Worm (Caenorhabditis elegans) whole organism, dauer: Measurements from ENCODE around the gene nhr-43.

Experiments used
- unc-62 ChIP-seq: sonication (generic microtip); optimal IDR thresholded peaks from 2 replicates; lab custom pipeline; 2017; ENCODE audit warnings: missing biosample characterization, missing genetic modification reagents, missing genetic modification characterization

nhr-43 gene

DNA sequence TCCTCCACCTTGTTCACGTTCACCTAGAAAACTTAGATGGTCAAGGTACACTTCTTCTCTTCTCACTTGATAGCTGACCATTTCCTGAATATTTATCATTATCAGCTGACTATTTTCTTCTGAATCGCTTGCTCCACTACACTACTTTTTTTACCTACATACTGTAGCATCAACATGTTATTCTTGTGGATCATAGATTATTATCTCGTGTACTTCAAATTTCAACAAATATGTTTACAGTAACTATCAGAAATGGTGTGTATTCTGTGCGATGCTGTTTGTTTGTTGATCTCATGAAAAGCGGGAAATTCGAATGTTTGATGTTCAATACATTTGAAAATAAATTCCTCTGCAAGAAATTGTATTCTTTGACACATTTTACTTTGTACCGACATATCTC is 17.5 kb downstream of the nhr-43 start, which contains the start of gene ZK822.10:
Gene ZK822.10 (plus strand): TSS at position 231 of the 400 bp plus-strand sequence.
- TF ChIP-seq unc-62 (GFP tag; lab: Kevin White, UChicago) = no peak

DNA sequence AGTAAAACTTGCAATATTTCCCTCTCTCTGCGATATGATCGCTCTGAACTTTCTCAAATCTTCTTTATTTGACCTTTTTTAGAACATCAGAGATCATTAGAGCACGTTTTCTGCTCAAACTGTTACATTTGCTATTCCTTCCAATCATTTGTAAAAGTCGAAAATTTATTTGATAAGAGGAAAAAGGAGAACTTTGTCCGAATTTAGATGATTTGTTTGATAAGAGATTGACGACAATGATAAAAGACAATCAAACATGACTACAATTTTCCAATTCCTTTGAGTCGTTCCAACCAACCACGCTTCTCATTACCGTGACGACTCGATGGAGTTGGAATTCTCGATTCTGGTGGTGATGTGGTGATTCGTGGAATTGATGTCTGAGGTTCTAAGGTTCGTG is 18.5 kb downstream of the nhr-43 start:
- TF ChIP-seq unc-62 (GFP tag; lab: Kevin White, UChicago) = no peak

DNA sequence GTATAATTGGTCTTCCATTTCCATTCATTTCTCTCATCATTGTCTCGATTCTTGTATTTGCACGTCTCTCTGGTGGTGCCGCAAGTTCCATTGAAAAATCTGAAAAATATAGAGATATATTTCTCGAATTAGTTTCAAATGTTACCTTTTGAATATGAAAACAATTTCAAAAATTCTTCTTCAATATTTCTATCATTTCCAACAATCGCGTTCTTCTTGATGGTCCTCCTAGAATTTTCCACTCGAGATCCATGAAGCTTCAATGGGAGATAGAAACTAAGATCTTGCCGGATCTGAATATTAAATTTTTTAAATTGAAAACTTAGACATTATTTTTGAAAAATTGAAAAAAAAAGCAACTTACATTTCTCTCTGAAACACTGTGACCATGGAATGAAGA is 19.7 kb downstream of the nhr-43 start:
- no peak for TF ChIP-seq unc-62 (GFP tag; lab: Kevin White, UChicago)

DNA sequence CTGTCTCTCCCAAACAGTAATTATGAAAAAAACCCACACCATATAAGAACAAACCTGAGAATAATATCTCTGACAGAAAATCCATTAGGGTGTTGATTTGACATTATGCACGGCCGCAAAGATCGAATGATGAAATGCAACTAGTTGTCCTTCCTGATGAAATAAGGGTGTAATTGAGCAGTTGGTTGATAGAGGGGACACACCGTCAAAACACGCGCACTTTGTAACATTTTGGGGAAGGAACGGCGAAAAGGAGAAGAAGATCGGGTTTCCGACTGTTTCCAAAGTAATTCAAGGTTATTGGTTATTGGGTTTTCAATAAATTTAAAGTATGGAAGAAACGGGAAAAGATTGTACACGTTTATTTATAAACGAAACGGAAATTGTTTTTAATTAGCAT is 22.6 kb downstream of the nhr-43 start, which contains the start of gene ZK822.1:
Gene ZK822.1 (minus strand): TSS at position 121 of the 400 bp plus-strand sequence.
- TF ChIP-seq unc-62 (GFP tag; lab: Kevin White, UChicago) = no peak

ce11 chrIV:11923074-11923473 is 23.7 kb downstream of the nhr-43 start, which contains the start of gene srlf-31:
Gene srlf-31 (minus strand): TSS chrIV:11923174.
- TF ChIP-seq unc-62 (GFP tag; lab: Kevin White, UChicago) = no peak

DNA sequence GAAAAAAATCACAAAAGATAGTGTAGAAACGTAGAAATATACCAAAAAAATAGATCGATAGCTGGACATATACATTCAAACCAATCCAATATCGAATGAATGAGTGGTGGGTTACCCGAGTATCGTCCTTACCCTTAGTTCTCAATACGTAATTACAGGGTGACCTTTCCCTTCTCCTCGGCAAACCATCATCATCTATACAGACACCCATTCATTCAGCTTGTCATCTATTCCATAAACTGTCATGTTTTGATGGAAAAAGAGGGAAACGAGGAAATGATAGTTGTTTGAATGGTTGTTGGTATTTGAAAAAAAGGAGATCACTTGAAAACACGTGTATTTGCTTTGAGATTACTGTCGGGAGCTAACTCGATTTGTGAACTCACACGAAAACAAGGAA is 24.7 kb downstream of the nhr-43 start:
- TF ChIP-seq unc-62 (GFP tag; lab: Kevin White, UChicago) = no peak

DNA sequence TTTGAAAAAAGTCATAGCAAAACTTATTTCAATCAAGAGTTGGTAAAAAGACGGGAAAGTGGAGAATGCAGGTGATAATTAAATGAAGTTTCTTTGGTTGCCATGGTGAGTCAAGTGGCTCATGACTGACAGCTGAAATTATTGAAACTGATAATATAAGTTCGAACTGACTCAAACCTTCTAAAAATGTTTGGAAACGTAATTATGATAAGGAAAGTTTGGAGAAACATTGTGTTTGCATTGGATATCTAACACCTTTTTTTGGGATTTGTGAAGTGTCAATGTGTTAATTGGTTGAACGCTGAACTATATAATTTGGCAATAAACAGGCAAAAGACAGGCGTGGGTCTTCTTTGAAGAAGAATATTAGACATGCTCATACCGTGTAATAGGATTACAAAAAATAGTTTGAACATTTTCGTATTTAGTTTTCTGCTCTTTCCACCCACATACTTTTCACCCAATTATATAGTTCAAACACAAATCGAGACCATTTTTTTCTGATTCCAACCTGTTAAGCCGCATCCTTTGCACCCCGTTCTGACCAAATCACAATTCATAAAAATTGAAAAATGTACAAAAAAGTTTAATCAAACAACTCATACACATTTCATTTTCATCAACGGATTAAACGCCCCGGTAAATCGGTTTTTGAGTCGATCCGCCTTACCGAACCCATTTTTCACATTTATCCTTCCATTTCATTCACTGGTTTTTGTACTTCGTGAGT is 26.1 kb downstream of the nhr-43 start, which contains the start of the genes srlf-33 and srlf-32:
Gene srlf-33 (minus strand): TSS at position 101 of the 730 bp plus-strand sequence.
Gene srlf-32 (plus strand): TSS at position 680 of the 730 bp plus-strand sequence.
- no peak for TF ChIP-seq unc-62 (GFP tag; lab: Kevin White, UChicago)

- TF ChIP-seq unc-62 (GFP tag; lab: Kevin White, UChicago) = no peak
These were observed 29.0 kb downstream of the nhr-43 start for ce11 chrIV:11928388-11928787.

DNA sequence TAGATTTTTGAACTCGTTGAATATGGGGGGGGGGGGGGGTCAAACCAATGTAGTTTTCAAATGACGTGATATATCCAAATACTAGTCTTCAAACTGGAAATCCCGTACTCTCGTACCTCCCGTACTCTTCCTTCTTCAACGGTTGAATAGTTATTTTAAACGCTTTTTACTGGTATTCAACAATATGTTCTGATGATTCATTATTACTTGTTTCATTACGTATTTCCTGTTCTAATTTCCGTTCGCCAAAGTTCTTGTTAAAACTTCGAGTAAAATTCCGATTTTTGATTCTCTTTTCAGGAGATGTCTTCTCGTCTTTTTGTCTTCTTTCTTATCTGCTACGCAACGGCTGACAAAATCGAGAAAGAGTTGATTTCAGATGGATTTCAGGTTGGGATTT is 31.2 kb downstream of the nhr-43 start, which contains the start of gene nhx-9:
Gene nhx-9 (plus strand): TSS at position 301 of the 400 bp plus-strand sequence.
- TF ChIP-seq unc-62 (GFP tag; lab: Kevin White, UChicago) = no peak

DNA sequence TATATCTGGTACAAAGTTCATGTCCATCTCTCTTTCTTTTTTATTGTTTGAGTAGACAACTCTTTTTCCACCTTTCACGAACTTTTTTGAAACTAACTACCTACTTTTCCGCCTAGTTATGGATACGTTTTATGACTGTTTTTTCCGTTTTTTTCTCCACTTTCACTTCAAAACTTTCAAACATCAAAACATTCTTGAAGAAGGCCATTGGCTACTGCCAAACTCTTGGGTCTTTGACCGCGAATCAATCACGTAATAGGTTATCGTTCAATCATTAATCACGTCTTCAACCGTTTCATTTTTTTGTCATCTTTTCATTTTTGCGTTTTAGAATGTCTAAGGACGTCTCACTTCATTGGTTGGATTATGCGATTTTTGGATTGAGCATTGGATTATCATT is 37.7 kb downstream of the nhr-43 start, which contains the start of gene slc-5A12:
Gene slc-5A12 (plus strand): TSS at position 333 of the 400 bp plus-strand sequence.
- TF ChIP-seq unc-62 (GFP tag; lab: Kevin White, UChicago) = no peak

DNA sequence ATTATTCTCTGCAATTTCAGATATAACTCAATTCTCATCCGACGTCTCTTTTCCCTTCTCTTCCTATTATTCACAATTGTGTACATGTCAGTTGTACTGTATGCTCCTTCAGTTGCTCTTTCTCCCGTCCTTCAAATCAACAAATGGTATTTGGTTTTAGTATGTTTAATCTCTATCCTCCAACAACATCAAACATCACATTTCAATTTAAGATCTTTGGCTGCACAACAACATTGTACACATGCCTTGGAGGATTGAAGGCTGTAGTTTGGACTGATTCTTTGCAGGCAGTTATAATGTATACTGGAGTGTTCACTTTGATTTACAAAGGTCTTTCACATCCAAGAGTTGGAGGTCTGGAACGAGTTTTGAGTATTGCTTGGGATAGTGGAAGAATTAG is 39.2 kb downstream of the nhr-43 start:
- no peak for TF ChIP-seq unc-62 (GFP tag; lab: Kevin White, UChicago)

ce11 chrIV:11942313-11942712 is 42.9 kb downstream of the nhr-43 start, which contains the start of gene ZK829.1:
Gene ZK829.1 (minus strand): TSS chrIV:11942413.
- TF ChIP-seq unc-62 (GFP tag; lab: Kevin White, UChicago) = no peak

- TF ChIP-seq unc-62 (GFP tag; lab: Kevin White, UChicago) = no peak
These were observed 46.2 kb downstream of the nhr-43 start, which contains the start of gene ZK829.3 for ce11 chrIV:11945621-11946020. Gene ZK829.3 (minus strand): TSS chrIV:11945721.

- TF ChIP-seq unc-62 (GFP tag; lab: Kevin White, UChicago) = no peak
These were observed 50.3 kb downstream of the nhr-43 start, which contains the start of gene hdl-1 for ce11 chrIV:11949717-11950116. Gene hdl-1 (minus strand): TSS chrIV:11949817.

- TF ChIP-seq unc-62 (GFP tag; lab: Kevin White, UChicago) = no peak
These were observed 50.9 kb downstream of the nhr-43 start, which contains the start of gene tbx-36 for ce11 chrIV:11950270-11950669. Gene tbx-36 (plus strand): TSS chrIV:11950570.
